Fruit fly (Drosophila melanogaster): ENCODE data around the gene Vm34Ca.

The Vm34Ca gene

DNA sequence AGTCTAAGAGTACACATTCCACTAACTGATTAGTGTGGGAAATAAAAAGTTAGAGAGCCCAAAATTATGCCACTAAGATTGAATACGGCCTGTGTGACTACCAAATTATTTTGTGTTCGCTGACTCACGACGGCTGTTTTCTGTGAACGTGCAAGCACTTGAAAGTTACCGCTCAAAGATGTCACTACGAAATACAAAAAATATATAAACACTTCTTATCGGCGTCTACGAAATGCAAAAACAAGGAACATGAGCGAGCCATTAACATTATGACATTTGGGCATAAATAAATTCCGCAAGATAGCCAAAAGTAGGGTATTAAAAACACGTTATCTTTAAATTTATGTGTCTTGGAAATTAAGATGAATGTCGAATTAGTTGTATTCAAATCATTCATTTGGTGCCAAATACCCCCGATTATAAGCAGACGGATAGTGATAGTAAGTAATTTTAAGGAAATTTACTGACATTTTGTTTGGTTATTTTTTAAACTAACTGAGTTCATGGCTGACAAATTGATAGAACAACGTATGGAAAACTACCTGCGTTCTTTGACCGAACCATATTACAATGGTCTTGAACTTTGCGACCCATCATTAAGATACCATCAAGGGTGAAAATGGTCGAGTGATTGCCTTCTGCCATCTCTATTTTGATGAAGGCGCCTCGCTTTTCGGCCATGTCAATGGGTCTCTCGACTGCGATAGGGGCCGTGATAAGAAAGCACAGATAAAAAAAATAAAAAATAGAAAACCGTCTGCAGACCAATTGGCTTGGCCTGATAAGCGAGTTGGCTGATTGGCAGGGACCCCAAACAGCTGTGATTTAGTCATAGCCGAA lies 23.6 kb upstream of the Vm34Ca start, which contains the start of gene Tehao:
Gene Tehao (plus strand): TSS at position 828 of the 840 bp plus-strand sequence.
- TF ChIP-seq Crg-1 (GFP tag; optimal IDR thresholded peaks at IDR 0.05): no peak
- peak; percentile 80 for TF ChIP-seq kay (GFP tag; ENCODE audit: borderline replicate concordance)

DNA sequence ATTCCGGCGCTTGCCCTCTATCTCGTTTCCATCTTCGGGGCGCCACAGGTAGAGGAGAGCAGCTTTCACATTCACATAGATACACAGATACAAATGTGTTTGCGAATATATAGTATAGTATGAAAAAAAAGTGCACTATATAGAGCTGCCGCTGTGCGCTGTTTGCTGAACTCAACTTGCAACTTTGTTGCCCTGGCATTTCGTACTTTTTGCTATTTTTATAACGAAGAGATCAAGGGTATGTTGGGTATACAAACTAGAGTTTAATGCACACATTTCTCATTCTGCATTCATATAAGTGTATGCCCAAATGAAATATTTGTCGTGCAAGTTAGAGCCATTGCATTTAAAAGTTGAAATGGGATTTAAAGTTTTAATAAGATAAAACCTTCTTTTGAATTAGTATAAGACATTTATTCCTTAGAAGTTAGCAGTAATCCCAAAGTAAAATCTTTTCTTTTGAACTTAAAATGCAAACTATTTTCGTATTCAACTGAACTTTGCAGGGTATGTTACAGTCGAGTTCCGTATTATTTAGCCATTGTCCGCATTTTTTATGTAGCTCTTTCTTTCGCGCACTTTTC lies 19.6 kb upstream of the Vm34Ca start:
- TF ChIP-seq CG33017 (tag; optimal IDR thresholded peaks at IDR 0.05) (no peak), cic (GFP tag; optimal IDR thresholded peaks at IDR 0.05) (no peak), CG7101 (tag; optimal IDR thresholded peaks at IDR 0.05) (no peak), toe (GFP tag; optimal IDR thresholded peaks at IDR 0.05) (no peak), bab1 (GFP tag; optimal IDR thresholded peaks at IDR 0.05) (no peak), CG1620 (GFP tag; optimal IDR thresholded peaks at IDR 0.05) (no peak), CG12768 (GFP tag; optimal IDR thresholded peaks at IDR 0.05) (no peak), CG5204 (GFP tag; optimal IDR thresholded peaks at IDR 0.05) (no peak), CG11617 (GFP tag; optimal IDR thresholded peaks at IDR 0.05) (no peak), Hr96 (GFP tag; optimal IDR thresholded peaks at IDR 0.05) (no peak), pad (GFP tag; optimal IDR thresholded peaks at IDR 0.05) (no peak), tj (GFP tag; optimal IDR thresholded peaks at IDR 0.05) (no peak), CG14711 (tag; optimal IDR thresholded peaks at IDR 0.05) (no peak), kay (GFP tag; ENCODE audit: borderline replicate concordance) (no peak), Mnt (GFP tag; optimal IDR thresholded peaks at IDR 0.05) (no peak), Clk (GFP tag; optimal IDR thresholded peaks at IDR 0.05) (no peak), CG7045 (GFP tag; optimal IDR thresholded peaks at IDR 0.05) (no peak), Crg-1 (GFP tag; optimal IDR thresholded peaks at IDR 0.05) (no peak)

DNA sequence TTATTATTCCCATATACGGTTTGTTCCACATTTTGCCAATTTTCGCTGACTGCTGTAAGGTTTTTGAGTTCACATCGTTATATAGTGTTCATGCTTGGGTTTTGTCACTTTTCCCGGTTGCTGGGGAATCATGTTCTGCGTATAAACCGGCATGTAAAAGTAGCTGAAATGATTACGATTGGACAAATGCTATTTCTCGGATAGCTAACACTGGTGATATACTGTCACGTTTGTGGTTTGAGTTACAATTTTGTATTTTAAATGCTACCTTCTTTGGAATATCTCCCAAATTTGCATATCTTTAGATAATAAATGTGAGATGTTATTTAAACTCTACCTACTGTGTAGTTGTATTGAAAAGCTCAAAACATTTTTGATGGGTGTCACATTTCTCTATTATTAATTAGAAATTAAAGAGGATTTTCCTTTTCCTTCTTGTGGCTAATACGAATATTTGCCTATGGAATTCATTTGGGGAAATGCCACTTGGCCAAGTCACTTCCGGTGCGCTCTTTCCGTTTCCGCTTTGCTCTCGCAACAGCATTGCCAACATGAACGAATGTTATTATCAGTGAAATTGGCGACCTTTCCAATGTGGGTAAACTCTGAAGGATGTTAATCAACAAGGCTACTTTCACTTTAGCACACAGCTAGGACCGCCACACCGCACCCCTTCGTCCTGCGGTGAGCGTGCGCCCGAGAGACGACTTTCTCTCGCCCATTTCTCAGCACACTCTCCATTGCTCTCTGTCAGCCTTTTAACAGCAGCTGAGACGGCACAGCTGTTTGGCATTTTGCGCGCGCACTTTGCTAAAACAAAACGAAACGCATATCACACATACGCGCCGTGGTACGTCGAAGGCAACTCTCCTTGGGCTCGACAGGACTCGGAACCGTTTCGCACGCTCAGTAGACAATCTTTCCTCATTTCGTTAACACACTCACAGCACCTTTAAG lies 3.4 kb upstream of the Vm34Ca start, which contains the start of the genes CG16956, CG42784 and CG43850:
Gene CG16956 (minus strand): TSS at position 51 of the 957 bp plus-strand sequence.
Gene CG42784 (plus strand): TSS at position 907 of the 957 bp plus-strand sequence.
Gene CG43850 (plus strand): TSS at position 907 of the 957 bp plus-strand sequence.
- TF ChIP-seq kay (GFP tag; ENCODE audit: borderline replicate concordance) (no peak), CG12768 (GFP tag; optimal IDR thresholded peaks at IDR 0.05) (no peak), CG5204 (GFP tag; optimal IDR thresholded peaks at IDR 0.05) (peak; percentile 19), CG11617 (GFP tag; optimal IDR thresholded peaks at IDR 0.05) (no peak), cnc (optimal IDR thresholded peaks at IDR 0.05) (no peak), ovo (GFP tag; optimal IDR thresholded peaks at IDR 0.05) (peak; percentile 0), bab1 (GFP tag; optimal IDR thresholded peaks at IDR 0.05) (no peak), tj (GFP tag; optimal IDR thresholded peaks at IDR 0.05) (no peak), CG7045 (GFP tag; optimal IDR thresholded peaks at IDR 0.05) (peak; percentile 60), cic (GFP tag; optimal IDR thresholded peaks at IDR 0.05) (no peak), Mnt (GFP tag; optimal IDR thresholded peaks at IDR 0.05) (no peak), CG7101 (tag; optimal IDR thresholded peaks at IDR 0.05) (no peak), CG33017 (tag; optimal IDR thresholded peaks at IDR 0.05) (no peak), pad (GFP tag; optimal IDR thresholded peaks at IDR 0.05) (no peak), Clk (GFP tag; optimal IDR thresholded peaks at IDR 0.05) (no peak), CG1620 (GFP tag; optimal IDR thresholded peaks at IDR 0.05) (no peak), CG14711 (tag; optimal IDR thresholded peaks at IDR 0.05) (no peak), toe (GFP tag; optimal IDR thresholded peaks at IDR 0.05) (no peak), Hr96 (GFP tag; optimal IDR thresholded peaks at IDR 0.05) (peak; percentile 6)

DNA sequence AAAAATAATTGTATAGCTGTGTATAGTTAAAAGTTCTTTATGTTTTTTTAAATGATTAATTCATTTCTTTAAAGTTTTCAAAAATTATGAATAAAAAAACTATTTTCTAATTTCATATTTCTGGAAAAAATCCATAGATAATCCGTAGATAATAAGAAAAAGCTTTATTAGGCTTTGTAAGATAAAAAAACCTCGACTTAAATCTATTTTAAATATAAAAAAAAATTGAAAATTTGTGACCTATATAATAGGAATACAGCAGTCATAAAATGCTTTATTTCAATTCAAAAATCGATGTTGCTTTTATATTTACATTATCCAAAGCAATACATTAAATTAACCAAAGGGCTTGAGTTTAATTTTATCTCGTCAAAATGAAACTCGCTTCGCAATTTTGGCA lies 788 bp upstream of the Vm34Ca start, which contains the start of gene Flad2:
Gene Flad2 (plus strand): TSS at position 301 of the 400 bp plus-strand sequence.
- no peak for TF ChIP-seq Crg-1 (GFP tag; optimal IDR thresholded peaks at IDR 0.05)
- TF ChIP-seq CG33017 (tag; optimal IDR thresholded peaks at IDR 0.05): no peak
- no peak for TF ChIP-seq bab1 (GFP tag; optimal IDR thresholded peaks at IDR 0.05)
- no peak for TF ChIP-seq cic (GFP tag; optimal IDR thresholded peaks at IDR 0.05)
- no peak for TF ChIP-seq tj (GFP tag; optimal IDR thresholded peaks at IDR 0.05)
- TF ChIP-seq CG11617 (GFP tag; optimal IDR thresholded peaks at IDR 0.05): no peak
- TF ChIP-seq kay (GFP tag; ENCODE audit: borderline replicate concordance): no peak
- no peak for TF ChIP-seq cnc (optimal IDR thresholded peaks at IDR 0.05)
- no peak for TF ChIP-seq Mnt (GFP tag; optimal IDR thresholded peaks at IDR 0.05)
- no peak for TF ChIP-seq Clk (GFP tag; optimal IDR thresholded peaks at IDR 0.05)
- TF ChIP-seq pad (GFP tag; optimal IDR thresholded peaks at IDR 0.05): no peak
- no peak for TF ChIP-seq toe (GFP tag; optimal IDR thresholded peaks at IDR 0.05)

DNA sequence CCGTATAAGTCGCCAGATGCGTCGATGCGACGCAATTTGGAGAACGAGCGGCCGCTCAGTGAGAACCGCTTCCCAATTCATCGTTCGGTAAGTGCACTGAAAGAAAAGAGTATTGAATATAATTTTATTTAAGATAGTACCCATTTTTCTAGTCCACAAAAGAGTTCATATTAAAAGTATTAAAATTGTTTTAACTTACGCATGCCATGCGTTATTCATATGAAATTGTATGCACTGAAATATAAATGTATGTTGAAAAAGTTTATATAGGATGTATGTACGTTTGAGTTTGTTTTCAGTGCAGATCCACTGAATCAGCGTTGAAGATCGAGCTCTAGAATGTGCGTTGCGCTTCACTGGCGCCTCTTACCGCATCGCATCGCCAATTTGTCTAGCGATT lies 11.9 kb downstream of the Vm34Ca start:
- TF ChIP-seq toe (GFP tag; optimal IDR thresholded peaks at IDR 0.05) (peak; percentile 37), CG7101 (tag; optimal IDR thresholded peaks at IDR 0.05) (peak; percentile 25), CG33017 (tag; optimal IDR thresholded peaks at IDR 0.05) (peak; percentile 0), bab1 (GFP tag; optimal IDR thresholded peaks at IDR 0.05) (peak; percentile 54), CG5204 (GFP tag; optimal IDR thresholded peaks at IDR 0.05) (peak; percentile 7), CG7045 (GFP tag; optimal IDR thresholded peaks at IDR 0.05) (no peak)
